Worm (Caenorhabditis elegans): ENCODE measurements around the gene F02D10.2.

DNA sequence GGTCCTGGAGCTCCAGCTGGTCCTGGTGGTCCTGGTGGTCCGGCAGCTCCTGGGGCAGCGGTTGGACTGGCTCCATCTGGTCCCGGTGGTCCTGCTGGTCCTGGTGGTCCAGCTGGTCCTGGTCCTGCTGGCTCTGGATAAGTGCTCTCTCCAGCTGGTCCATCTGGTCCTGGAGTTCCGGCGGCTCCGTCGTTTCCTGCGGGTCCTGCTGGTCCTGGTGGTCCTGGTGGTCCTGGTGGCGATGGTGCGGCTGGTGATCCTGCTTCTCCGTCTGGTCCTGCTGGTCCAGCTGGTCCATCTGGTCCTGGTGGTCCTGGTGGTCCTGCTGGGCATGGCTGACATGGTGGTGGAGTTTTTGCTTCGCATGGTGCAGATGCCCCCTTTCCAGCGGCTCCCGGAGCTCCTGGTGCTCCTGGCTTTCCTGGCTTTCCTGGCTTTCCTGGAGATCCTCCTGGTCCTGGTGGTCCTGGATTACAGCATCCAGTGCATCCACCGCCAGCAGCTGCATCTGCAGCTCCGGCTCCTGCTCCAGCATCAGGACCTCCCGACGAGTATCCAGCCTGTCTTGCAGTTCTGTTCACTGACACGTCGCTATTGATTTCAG is 46.6 kb upstream of the F02D10.2 start:
- TF ChIP-seq rnt-1 (tag; optimal IDR thresholded peaks at IDR 0.05) (no peak), tbx-2 (tag; optimal IDR thresholded peaks at IDR 0.05) (no peak), egl-27 (tag; optimal IDR thresholded peaks at IDR 0.05) (no peak), zag-1 (tag; optimal IDR thresholded peaks at IDR 0.05) (no peak), nhr-28 (tag; optimal IDR thresholded peaks at IDR 0.05) (no peak), nhr-237 (tag; optimal IDR thresholded peaks at IDR 0.05) (no peak), fos-1 (tag; optimal IDR thresholded peaks at IDR 0.05) (no peak), nhr-90 (tag; optimal IDR thresholded peaks at IDR 0.05; ENCODE audit: poor library complexity) (no peak), aha-1 (tag; optimal IDR thresholded peaks at IDR 0.05) (no peak), dpl-1 (GFP tag; optimal IDR thresholded peaks at IDR 0.05) (no peak)

Measured in whole organism, L1 larva.